Worm (Caenorhabditis elegans) whole organism, late embryonic: ENCODE data around the gene stdh-1.

Experiments used
- ceh-14 ChIP-seq: sonication (generic microtip); optimal IDR thresholded peaks from 2 replicates; lab custom pipeline; 2016; ENCODE audit warnings: missing genotype, missing genetic modification characterization, missing compliant biosample characterization
- ceh-9 ChIP-seq: sonication (generic microtip); optimal IDR thresholded peaks from 2 replicates; lab custom pipeline; 2016; ENCODE audit warnings: mild to moderate bottlenecking, missing genetic modification characterization, inconsistent platforms, missing compliant biosample characterization
- fax-1 ChIP-seq: sonication (generic microtip); optimal IDR thresholded peaks from 2 replicates; lab custom pipeline; 2016; ENCODE audit warnings: missing genotype, missing genetic modification characterization, missing compliant biosample characterization

ce11 chrV:13892457-13893375 lies 13.6 kb upstream of the stdh-1 start, which contains the start of gene sptl-3:
- TF ChIP-seq ceh-14 (tag; lab: Kevin White, UChicago) (no peak), fax-1 (tag; lab: Kevin White, UChicago) (no peak), ceh-9 (no peak)
